Worm (Caenorhabditis elegans) whole organism, young adult: ENCODE results near the gene F13E9.16.

Experiments
- B0019.2 ChIP-seq: fragments of 200-800 bp; sonication (Bioruptor generic); conservative IDR thresholded peaks from 2 replicates; pipeline ENCODE4 v1.3.6; 2022; ENCODE audit warnings: missing genetic modification reagents, missing genetic modification characterization, missing compliant biosample characterization
- B0261.1 ChIP-seq: sonication (generic microtip); optimal IDR thresholded peaks from 2 replicates; lab custom pipeline; 2016; ENCODE audit warnings: mild to moderate bottlenecking, missing genetic modification characterization, moderate library complexity, missing compliant biosample characterization
- B0336.3 ChIP-seq: fragments of 200-800 bp; sonication (Bioruptor generic); IDR thresholded peaks from 2 replicates; pipeline ENCODE4 v1.3.6; 2022; ENCODE audit warnings: missing genetic modification characterization, missing compliant biosample characterization
- F23B12.7 ChIP-seq: sonication (generic microtip); optimal IDR thresholded peaks from 2 replicates; lab custom pipeline; 2017; ENCODE audit warnings: missing genetic modification characterization, mild to moderate bottlenecking, missing compliant biosample characterization, antibody characterized with exemption, moderate library complexity; ENCODE audit not compliant: insufficient read depth
- F33H1.4 ChIP-seq: fragments of 200-800 bp; sonication (Bioruptor generic); IDR thresholded peaks from 2 replicates; pipeline ENCODE4 v1.3.6; 2022; ENCODE audit warnings: missing genetic modification reagents, missing genetic modification characterization, missing compliant biosample characterization
- F37B4.10 ChIP-seq: fragments of 200-800 bp; sonication (Bioruptor generic); IDR thresholded peaks from 2 replicates; pipeline ENCODE4 v1.3.6; 2022; ENCODE audit warnings: missing genetic modification characterization, missing compliant biosample characterization
- F52B5.7 ChIP-seq: sonication (generic microtip); optimal IDR thresholded peaks from 2 replicates; lab custom pipeline; 2016; ENCODE audit warnings: mild to moderate bottlenecking, missing genetic modification characterization, missing compliant biosample characterization
- F55B11.4 ChIP-seq: sonication (generic microtip); optimal IDR thresholded peaks from 2 replicates; lab custom pipeline; 2016; ENCODE audit warnings: missing compliant biosample characterization, missing genetic modification characterization, borderline replicate concordance; ENCODE audit not compliant: insufficient read depth
- F57A8.1 ChIP-seq: fragments of 200-800 bp; sonication (Bioruptor generic); optimal IDR thresholded peaks from 2 replicates; lab custom pipeline; 2018; ENCODE audit warnings: mild to moderate bottlenecking, missing genetic modification characterization, moderate library complexity, missing compliant biosample characterization
- F57C9.4 ChIP-seq: sonication (generic microtip); optimal IDR thresholded peaks from 2 replicates; lab custom pipeline; 2017; ENCODE audit warnings: mild to moderate bottlenecking, missing genetic modification characterization, missing compliant biosample characterization
- K12H6.12 ChIP-seq: fragments of 200-800 bp; sonication (Bioruptor generic); optimal IDR thresholded peaks from 2 replicates; lab custom pipeline; 2018; ENCODE audit warnings: mild to moderate bottlenecking, missing genetic modification characterization, missing compliant biosample characterization
- Y56A3A.18 ChIP-seq: fragments of 200-800 bp; sonication (Bioruptor generic); IDR thresholded peaks from 2 replicates; pipeline ENCODE4 v1.3.6; 2022; ENCODE audit warnings: missing genetic modification reagents, missing genetic modification characterization, missing compliant biosample characterization
- akir-1 ChIP-seq: fragments of 200-800 bp; sonication (Bioruptor generic); optimal IDR thresholded peaks from 2 replicates; lab custom pipeline; 2018; ENCODE audit warnings: mild to moderate bottlenecking, missing genetic modification characterization, moderate library complexity, missing compliant biosample characterization
- aptf-2 ChIP-seq: fragments of 200-800 bp; sonication (Bioruptor generic); conservative IDR thresholded peaks from 2 replicates; pipeline ENCODE4 v1.3.6; 2022; ENCODE audit warnings: missing genetic modification reagents, missing genetic modification characterization, missing compliant biosample characterization
- aptf-3 ChIP-seq: fragments of 200-800 bp; sonication (Bioruptor generic); IDR thresholded peaks from 2 replicates; pipeline ENCODE4 v1.3.6; 2022; ENCODE audit warnings: missing genetic modification characterization, missing compliant biosample characterization
- attf-5 ChIP-seq: fragments of 200-800 bp; sonication (Bioruptor generic); optimal IDR thresholded peaks from 2 replicates; lab custom pipeline; 2018; ENCODE audit warnings: mild to moderate bottlenecking, missing genetic modification characterization, missing compliant biosample characterization
- ceh-100 ChIP-seq: fragments of 200-800 bp; sonication (Bioruptor generic); IDR thresholded peaks from 2 replicates; pipeline ENCODE4 v1.3.6; 2022; ENCODE audit warnings: missing genetic modification reagents, missing genetic modification characterization, missing compliant biosample characterization
- ceh-27 ChIP-seq: fragments of 200-800 bp; sonication (Bioruptor generic); optimal IDR thresholded peaks from 2 replicates; lab custom pipeline; 2018; ENCODE audit warnings: mild to moderate bottlenecking, missing genetic modification characterization, moderate library complexity, missing compliant biosample characterization
- ceh-40 ChIP-seq: fragments of 200-800 bp; sonication (Bioruptor generic); IDR thresholded peaks from 2 replicates; pipeline ENCODE4 v1.3.6; 2022; ENCODE audit warnings: missing genetic modification characterization, missing compliant biosample characterization
- ceh-58 ChIP-seq: fragments of 200-800 bp; sonication (Bioruptor generic); IDR thresholded peaks from 2 replicates; pipeline ENCODE4 v1.3.6; 2022; ENCODE audit warnings: missing genetic modification characterization, missing compliant biosample characterization
- ceh-79 ChIP-seq: sonication (generic microtip); optimal IDR thresholded peaks from 2 replicates; lab custom pipeline; 2017; ENCODE audit warnings: mild to moderate bottlenecking, missing genetic modification characterization, missing compliant biosample characterization
- dpff-1 ChIP-seq: sonication (generic microtip); optimal IDR thresholded peaks from 2 replicates; lab custom pipeline; 2017; ENCODE audit warnings: mild to moderate bottlenecking, missing genetic modification characterization, missing compliant biosample characterization
- egl-18 ChIP-seq: fragments of 200-800 bp; sonication (Bioruptor generic); IDR thresholded peaks from 2 replicates; pipeline ENCODE4 v1.3.6; 2022; ENCODE audit warnings: missing genetic modification reagents, missing genetic modification characterization, missing compliant biosample characterization
- ekl-4 ChIP-seq: fragments of 200-800 bp; sonication (Bioruptor generic); IDR thresholded peaks from 2 replicates; pipeline ENCODE4 v1.3.6; 2022; ENCODE audit warnings: missing genetic modification reagents, missing genetic modification characterization, missing compliant biosample characterization
- him-1 ChIP-seq: sonication (generic microtip); optimal IDR thresholded peaks from 2 replicates; lab custom pipeline; 2016; ENCODE audit warnings: missing genotype, missing genetic modification reagents, missing genetic modification characterization, missing compliant biosample characterization
- hlh-12 ChIP-seq: sonication (generic microtip); optimal IDR thresholded peaks from 2 replicates; lab custom pipeline; 2016; ENCODE audit warnings: missing genetic modification characterization, missing compliant biosample characterization
- hrde-1 ChIP-seq: sonication (generic microtip); optimal IDR thresholded peaks from 2 replicates; lab custom pipeline; 2016; ENCODE audit warnings: missing genetic modification characterization, mild to moderate bottlenecking, missing compliant biosample characterization, moderate library complexity, missing genotype, missing genetic modification reagents, borderline replicate concordance
- hsf-1 ChIP-seq: fragments of 200-800 bp; sonication (Bioruptor generic); IDR thresholded peaks from 2 replicates; pipeline ENCODE4 v1.3.6; 2022; ENCODE audit warnings: missing genetic modification reagents, missing genetic modification characterization, missing compliant biosample characterization
- let-526 ChIP-seq: fragments of 200-800 bp; sonication (Bioruptor generic); IDR thresholded peaks from 2 replicates; pipeline ENCODE4 v1.3.6; 2022; ENCODE audit warnings: missing genetic modification reagents, missing genetic modification characterization, missing compliant biosample characterization
- let-607 ChIP-seq, 2 experiments: fragments of 200-800 bp in 1 of 2; sonication (Bioruptor generic) in 1 of 2; sonication (generic microtip) in 1 of 2; optimal IDR thresholded peaks; 2 replicates each; lab custom pipeline; 2016 to 2018; ENCODE audit warnings: mild to moderate bottlenecking in 2 of 2, missing compliant biosample characterization in 2 of 2, missing genetic modification characterization in 2 of 2, moderate library complexity in 2 of 2, missing genotype in 1 of 2
- lin-54 ChIP-seq: fragments of 200-800 bp; sonication (Bioruptor generic); optimal IDR thresholded peaks from 2 replicates; lab custom pipeline; 2018; ENCODE audit warnings: mild to moderate bottlenecking, missing genetic modification characterization, missing compliant biosample characterization
- madf-10 ChIP-seq: sonication (generic microtip); optimal IDR thresholded peaks from 2 replicates; lab custom pipeline; 2016; ENCODE audit warnings: mild to moderate bottlenecking, missing genetic modification characterization, missing compliant biosample characterization
- madf-3 ChIP-seq: fragments of 200-800 bp; sonication (Bioruptor generic); IDR thresholded peaks from 2 replicates; pipeline ENCODE4 v1.3.6; 2022; ENCODE audit warnings: missing genetic modification reagents, missing genetic modification characterization, missing compliant biosample characterization
- mel-28 ChIP-seq: sonication (generic microtip); optimal IDR thresholded peaks from 2 replicates; lab custom pipeline; 2016; ENCODE audit warnings: borderline replicate concordance, mild to moderate bottlenecking, missing genetic modification characterization, missing compliant biosample characterization
- mes-4 ChIP-seq: sonication (generic microtip); optimal IDR thresholded peaks from 2 replicates; lab custom pipeline; 2016; ENCODE audit warnings: missing genotype, missing genetic modification characterization, missing compliant biosample characterization
- nfyb-1 ChIP-seq: fragments of 200-800 bp; sonication (Bioruptor generic); IDR thresholded peaks from 2 replicates; pipeline ENCODE4 v1.3.6; 2022; ENCODE audit warnings: missing genetic modification reagents, missing genetic modification characterization, missing compliant biosample characterization
- nhr-80 ChIP-seq: sonication (generic microtip); optimal IDR thresholded peaks from 2 replicates; lab custom pipeline; 2016; ENCODE audit warnings: missing genetic modification characterization, missing compliant biosample characterization
- pbrm-1 ChIP-seq: fragments of 200-800 bp; sonication (Bioruptor generic); IDR thresholded peaks from 2 replicates; pipeline ENCODE4 v1.3.6; 2022; ENCODE audit warnings: missing genetic modification reagents, missing genetic modification characterization, missing compliant biosample characterization
- rcor-1 ChIP-seq: fragments of 200-800 bp; sonication (Bioruptor generic); IDR thresholded peaks from 2 replicates; pipeline ENCODE4 v1.3.6; 2022; ENCODE audit warnings: missing genetic modification reagents, missing genetic modification characterization, missing compliant biosample characterization
- rec-8 ChIP-seq, 2 experiments: sonication (generic microtip); optimal IDR thresholded peaks; 2 replicates each; lab custom pipeline; 2016; ENCODE audit warnings: mild to moderate bottlenecking in 2 of 2, missing genetic modification characterization in 2 of 2, missing genetic modification reagents in 2 of 2, missing genotype in 2 of 2, missing biosample characterization in 1 of 2, missing compliant biosample characterization in 1 of 2, moderate library complexity in 1 of 2
- somi-1 ChIP-seq: fragments of 200-800 bp; sonication (Bioruptor generic); optimal IDR thresholded peaks from 2 replicates; lab custom pipeline; 2018; ENCODE audit warnings: mild to moderate bottlenecking, missing genetic modification characterization, missing compliant biosample characterization
- unc-130 ChIP-seq: sonication (generic microtip); optimal IDR thresholded peaks from 2 replicates; lab custom pipeline; 2016; ENCODE audit warnings: missing genetic modification reagents, missing genetic modification characterization, missing compliant biosample characterization
- zfh-2 ChIP-seq: fragments of 200-800 bp; sonication (Bioruptor generic); conservative IDR thresholded peaks from 2 replicates; pipeline ENCODE4 v1.3.6; 2022; ENCODE audit warnings: missing genetic modification reagents, missing genetic modification characterization, missing compliant biosample characterization
- zim-3 ChIP-seq: sonication (generic microtip); optimal IDR thresholded peaks from 2 replicates; lab custom pipeline; 2017; ENCODE audit warnings: mild to moderate bottlenecking, missing genetic modification characterization, moderate library complexity, missing compliant biosample characterization

The F13E9.16 gene

ce11 chrIV:10868629-10869251 lies 18.4 kb downstream of the F13E9.16 start, which contains the start of gene F13E9.11:
TSS of gene F13E9.11 (minus strand) at chrIV:10869135.
- TF ChIP-seq hsf-1 (GFP tag; lab: Robert Waterston, UW) (no peak), nfyb-1 (GFP tag; lab: Robert Waterston, UW) (no peak), F57A8.1 (GFP tag; lab: Kevin White, UChicago) (no peak), somi-1 (no peak), ceh-27 (no peak), F37B4.10 (GFP tag; lab: Robert Waterston, UW) (no peak), K12H6.12 (tag; lab: Kevin White, UChicago) (no peak), ceh-79 (tag; lab: Kevin White, UChicago) (no peak), B0019.2 (GFP tag; lab: Robert Waterston, UW) (no peak), him-1 (tag; lab: Kevin White, UChicago) (no peak), mes-4 (tag; lab: Kevin White, UChicago) (no peak), let-526 (GFP tag; lab: Robert Waterston, UW) (no peak), ekl-4 (GFP tag; lab: Robert Waterston, UW) (no peak), egl-18 (GFP tag; lab: Robert Waterston, UW) (no peak), aptf-3 (no peak), zim-3 (tag; lab: Kevin White, UChicago) (no peak), madf-10 (no peak), nhr-80 (tag; lab: Kevin White, UChicago) (no peak)
- TF ChIP-seq, all 124 proteins: peak for 0

DNA sequence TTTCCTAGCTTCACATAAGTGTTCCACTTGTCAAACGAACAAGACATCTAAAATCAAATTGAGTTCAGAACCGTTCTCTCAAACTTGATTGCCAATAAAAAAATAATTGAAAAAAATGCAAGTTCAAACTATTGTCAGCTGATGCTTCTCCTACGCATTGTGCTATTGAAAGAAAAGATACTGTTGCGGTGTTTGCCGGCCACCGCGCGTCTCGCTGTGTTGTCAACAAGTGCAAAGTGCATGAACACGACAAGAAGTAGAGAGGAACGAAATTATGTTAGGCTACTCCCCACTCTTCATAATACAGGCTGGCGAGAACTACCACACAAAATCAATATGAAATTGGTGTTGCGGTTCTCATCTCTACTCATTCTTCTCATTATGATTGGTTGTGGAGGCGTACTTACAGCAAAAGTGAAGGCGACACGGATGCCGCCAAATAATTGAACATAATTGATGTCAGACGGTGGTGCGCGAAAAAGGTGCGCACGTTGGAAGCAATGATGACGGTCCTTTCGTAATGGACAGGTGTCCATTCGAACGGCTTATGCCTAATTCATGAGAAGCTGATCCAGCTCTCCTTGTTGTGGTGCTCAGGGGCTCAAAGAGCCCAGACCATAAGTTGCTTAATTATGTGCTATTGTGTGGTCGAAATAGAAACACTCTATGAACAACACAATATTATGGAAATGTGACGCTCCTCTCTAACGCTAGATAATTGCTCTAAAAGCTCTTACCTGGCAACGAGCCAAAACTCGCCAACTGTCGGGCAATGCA lies 19.6 kb downstream of the F13E9.16 start:
- TF ChIP-seq ceh-40 (GFP tag; lab: Robert Waterston, UW) (no peak), zfh-2 (GFP tag; lab: Robert Waterston, UW) (no peak), B0261.1 (tag; lab: Kevin White, UChicago) (no peak), let-607 (tag; optimal IDR thresholded peaks at IDR 0.05; lab: Kevin White, UChicago) (no peak), attf-5 (no peak), rcor-1 (GFP tag; lab: Robert Waterston, UW) (no peak), nhr-80 (tag; lab: Kevin White, UChicago) (no peak), egl-18 (GFP tag; lab: Robert Waterston, UW) (no peak), hrde-1 (tag; lab: Kevin White, UChicago) (no peak), pbrm-1 (GFP tag; lab: Robert Waterston, UW) (no peak), B0336.3 (GFP tag; lab: Robert Waterston, UW) (no peak), mel-28 (tag; lab: Kevin White, UChicago) (no peak), unc-130 (no peak), lin-54 (no peak), F57C9.4 (no peak), dpff-1 (tag; lab: Kevin White, UChicago) (no peak), aptf-3 (no peak), ceh-100 (GFP tag; lab: Robert Waterston, UW) (no peak)
- TF ChIP-seq, all 124 proteins: peak for 0

- TF ChIP-seq aptf-2 (GFP tag; lab: Robert Waterston, UW) (no peak), akir-1 (no peak), B0019.2 (GFP tag; lab: Robert Waterston, UW) (no peak), rec-8 (tag; optimal IDR thresholded peaks at IDR 0.05; lab: Kevin White, UChicago) (no peak), somi-1 (no peak), F55B11.4 (tag; lab: Kevin White, UChicago) (no peak), hlh-12 (tag; lab: Kevin White, UChicago) (no peak), Y56A3A.18 (no peak), B0261.1 (tag; lab: Kevin White, UChicago) (no peak), mel-28 (tag; lab: Kevin White, UChicago) (no peak), madf-3 (GFP tag; lab: Robert Waterston, UW) (no peak), F52B5.7 (no peak), ceh-58 (no peak), F33H1.4 (GFP tag; lab: Robert Waterston, UW) (no peak), F23B12.7 (no peak), ceh-40 (GFP tag; lab: Robert Waterston, UW) (no peak), ceh-100 (GFP tag; lab: Robert Waterston, UW) (no peak)
These were observed 23.2 kb downstream of the F13E9.16 start, which contains the start of gene nish-1 for ce11 chrIV:10864031-10864430. TSS of gene nish-1 (plus strand) at chrIV:10864331.
